Fruit fly (Drosophila melanogaster) whole organism, embryonic: ENCODE results near the gene prt.

Experiments used
- Bdp1 ChIP-seq: fragments of 200-800 bp; sonication (Bioruptor generic); optimal IDR thresholded peaks from 3 replicates; lab custom pipeline; 2016; ENCODE audit warnings: missing biosample characterization, missing genetic modification characterization
- BtbVII ChIP-seq: fragments of 200-800 bp; sonication (Bioruptor generic); optimal IDR thresholded peaks from 3 replicates; lab custom pipeline; 2017; ENCODE audit warnings: missing biosample characterization, mild to moderate bottlenecking, missing genetic modification characterization
- C15 ChIP-seq: fragments of 200-800 bp; sonication (Bioruptor generic); IDR thresholded peaks from 3 replicates; pipeline ENCODE4 v1.3.6; 2022; ENCODE audit warnings: missing biosample characterization, missing genetic modification characterization
- CG10366 ChIP-seq: fragments of 200-800 bp; sonication (Bioruptor generic); IDR thresholded peaks from 2 replicates; pipeline ENCODE4 v1.3.6; 2022; ENCODE audit warnings: missing biosample characterization, missing genetic modification characterization
- CG10543 ChIP-seq: fragments of 200-800 bp; sonication (Bioruptor generic); optimal IDR thresholded peaks from 3 replicates; lab custom pipeline; 2017; ENCODE audit warnings: missing biosample characterization, mild to moderate bottlenecking, missing genetic modification characterization, moderate library complexity
- CG11398 ChIP-seq: fragments of 200-800 bp; sonication (Bioruptor generic); optimal IDR thresholded peaks from 2 replicates; lab custom pipeline; 2016; ENCODE audit warnings: missing biosample characterization, missing genetic modification characterization
- CG12219 ChIP-seq: fragments of 200-800 bp; sonication (Bioruptor generic); optimal IDR thresholded peaks from 3 replicates; lab custom pipeline; 2018; ENCODE audit warnings: missing biosample characterization, mild to moderate bottlenecking, missing genetic modification characterization
- CG13287 ChIP-seq: fragments of 200-800 bp; sonication (Bioruptor generic); IDR thresholded peaks from 2 replicates; pipeline ENCODE4 v1.3.6; 2022; ENCODE audit warnings: missing biosample characterization, missing genetic modification characterization; ENCODE audit not compliant: partially characterized antibody
- CG15696 ChIP-seq: fragments of 200-800 bp; sonication (Bioruptor generic); optimal IDR thresholded peaks from 2 replicates; lab custom pipeline; 2019; ENCODE audit warnings: missing biosample characterization, mild to moderate bottlenecking, missing genetic modification characterization, moderate library complexity
- CG1647 ChIP-seq: fragments of 200-800 bp; sonication (Bioruptor generic); optimal IDR thresholded peaks from 3 replicates; lab custom pipeline; 2016; ENCODE audit warnings: missing biosample characterization, missing genetic modification characterization
- CG16863 ChIP-seq: fragments of 200-800 bp; sonication (Bioruptor generic); optimal IDR thresholded peaks from 3 replicates; lab custom pipeline; 2016; ENCODE audit warnings: missing biosample characterization, missing genetic modification characterization
- CG2199 ChIP-seq: fragments of 200-800 bp; sonication (Bioruptor generic); IDR thresholded peaks from 3 replicates; pipeline ENCODE4 v1.3.6; 2022; ENCODE audit warnings: missing biosample characterization, missing genetic modification characterization
- CG30431 ChIP-seq: fragments of 200-800 bp; sonication (Bioruptor generic); optimal IDR thresholded peaks from 2 replicates; lab custom pipeline; 2017; ENCODE audit warnings: missing biosample characterization, missing genetic modification characterization
- CG3281 ChIP-seq: fragments of 200-800 bp; sonication (Bioruptor generic); optimal IDR thresholded peaks from 3 replicates; lab custom pipeline; 2017; ENCODE audit warnings: missing biosample characterization, mild to moderate bottlenecking, missing genetic modification characterization
- CG3407 ChIP-seq: fragments of 200-800 bp; sonication (Bioruptor generic); optimal IDR thresholded peaks from 2 replicates; lab custom pipeline; 2018; ENCODE audit warnings: missing biosample characterization, mild to moderate bottlenecking, missing genetic modification characterization
- CG3847 ChIP-seq: fragments of 200-800 bp; sonication (Bioruptor generic); IDR thresholded peaks from 2 replicates; pipeline ENCODE4 v1.3.6; 2022; ENCODE audit warnings: missing biosample characterization, missing genetic modification characterization
- CG4854 ChIP-seq: fragments of 200-800 bp; sonication (Bioruptor generic); optimal IDR thresholded peaks from 2 replicates; lab custom pipeline; 2016; ENCODE audit warnings: missing biosample characterization, missing genetic modification characterization, inconsistent platforms
- CG7786 ChIP-seq: fragments of 200-800 bp; sonication (Bioruptor generic); optimal IDR thresholded peaks from 2 replicates; lab custom pipeline; 2016; ENCODE audit warnings: missing biosample characterization, missing genetic modification characterization
- CG8944 ChIP-seq: fragments of 200-800 bp; sonication (Bioruptor generic); optimal IDR thresholded peaks from 3 replicates; lab custom pipeline; 2016; ENCODE audit warnings: missing biosample characterization, missing genetic modification characterization
- CG9932 ChIP-seq: fragments of 200-800 bp; sonication (Bioruptor generic); IDR thresholded peaks from 2 replicates; pipeline ENCODE4 v1.3.6; 2022; ENCODE audit warnings: missing biosample characterization, missing genetic modification characterization
- CHES-1-like ChIP-seq: fragments of 200-800 bp; sonication (Bioruptor generic); optimal IDR thresholded peaks from 2 replicates; lab custom pipeline; 2016; ENCODE audit warnings: missing biosample characterization, missing genetic modification characterization
- Drgx ChIP-seq: fragments of 200-800 bp; sonication (Bioruptor generic); IDR thresholded peaks from 2 replicates; pipeline ENCODE4 v1.3.6; 2022; ENCODE audit warnings: missing biosample characterization, missing genetic modification characterization
- Elba2 ChIP-seq: fragments of 200-800 bp; sonication (Bioruptor generic); optimal IDR thresholded peaks from 3 replicates; lab custom pipeline; 2016; ENCODE audit warnings: missing biosample characterization, missing genetic modification characterization
- MBD-R2 ChIP-seq: fragments of 200-800 bp; sonication (Bioruptor generic); IDR thresholded peaks from 2 replicates; pipeline ENCODE4 v1.3.6; 2022; ENCODE audit warnings: missing biosample characterization, missing genetic modification characterization
- Max ChIP-seq: fragments of 200-800 bp; sonication (Bioruptor generic); optimal IDR thresholded peaks from 2 replicates; lab custom pipeline; 2016; ENCODE audit warnings: missing biosample characterization, mild to moderate bottlenecking, missing genetic modification characterization
- Neu2 ChIP-seq: fragments of 200-800 bp; sonication (Bioruptor generic); optimal IDR thresholded peaks from 3 replicates; lab custom pipeline; 2016; ENCODE audit warnings: missing biosample characterization, missing genetic modification characterization, borderline replicate concordance
- Nf-YC ChIP-seq: fragments of 200-800 bp; optimal IDR thresholded peaks from 3 replicates; lab custom pipeline; 2019; ENCODE audit warnings: missing biosample characterization, mild to moderate bottlenecking, missing genetic modification characterization, moderate library complexity
- Poxn ChIP-seq: fragments of 200-800 bp; sonication (Bioruptor generic); IDR thresholded peaks from 2 replicates; pipeline ENCODE4 v1.3.6; 2022; ENCODE audit warnings: missing biosample characterization, missing genetic modification characterization
- Scr ChIP-seq: fragments of 200-800 bp; sonication (Bioruptor generic); IDR thresholded peaks from 2 replicates; pipeline ENCODE4 v1.3.6; 2022; ENCODE audit warnings: missing biosample characterization, missing genetic modification characterization; ENCODE audit not compliant: partially characterized antibody
- Side ChIP-seq: fragments of 200-800 bp; sonication (Bioruptor generic); optimal IDR thresholded peaks from 2 replicates; lab custom pipeline; 2016; ENCODE audit warnings: missing biosample characterization, missing genetic modification characterization
- Sin3A ChIP-seq: fragments of >200 bp; optimal IDR thresholded peaks from 2 replicates; lab custom pipeline; 2018
- ap ChIP-seq: fragments of 200-800 bp; sonication (Bioruptor generic); IDR thresholded peaks from 2 replicates; pipeline ENCODE4 v1.3.6; 2022; ENCODE audit warnings: missing biosample characterization, missing genetic modification characterization
- ara ChIP-seq: fragments of 200-800 bp; sonication (Bioruptor generic); IDR thresholded peaks from 2 replicates; pipeline ENCODE4 v1.3.6; 2022; ENCODE audit warnings: missing biosample characterization, missing genetic modification characterization
- ato ChIP-seq: fragments of 200-800 bp; sonication (Bioruptor generic); IDR thresholded peaks from 2 replicates; pipeline ENCODE4 v1.3.6; 2022; ENCODE audit warnings: missing biosample characterization, missing genetic modification characterization; ENCODE audit not compliant: partially characterized antibody
- chif ChIP-seq, 2 experiments: fragments of 200-800 bp; sonication (Bioruptor generic); optimal IDR thresholded peaks; 3 replicates each; lab custom pipeline; 2016; ENCODE audit warnings: missing biosample characterization in 2 of 2, missing genetic modification characterization in 2 of 2
- crp ChIP-seq, 2 experiments: fragments of 200-800 bp; sonication (Bioruptor generic); optimal IDR thresholded peaks; 2 replicates in 1 of 2; 3 replicates in 1 of 2; lab custom pipeline; 2017; ENCODE audit warnings: missing biosample characterization in 2 of 2, missing genetic modification characterization in 2 of 2, mild to moderate bottlenecking in 1 of 2, moderate library complexity in 1 of 2
- fd102C ChIP-seq: fragments of 200-800 bp; sonication (Bioruptor generic); optimal IDR thresholded peaks from 2 replicates; lab custom pipeline; 2018; ENCODE audit warnings: missing biosample characterization, mild to moderate bottlenecking, missing genetic modification characterization, moderate library complexity
- fd64A ChIP-seq: fragments of 200-800 bp; sonication (Bioruptor generic); optimal IDR thresholded peaks from 3 replicates; lab custom pipeline; 2018; ENCODE audit warnings: missing biosample characterization, mild to moderate bottlenecking, missing genetic modification characterization
- fu2 ChIP-seq: fragments of 200-800 bp; sonication (Bioruptor generic); optimal IDR thresholded peaks from 2 replicates; lab custom pipeline; 2016; ENCODE audit warnings: missing biosample characterization, missing genetic modification characterization
- gcm2 ChIP-seq: fragments of 200-800 bp; sonication (Bioruptor generic); optimal IDR thresholded peaks from 2 replicates; lab custom pipeline; 2016; ENCODE audit warnings: missing biosample characterization, missing genetic modification characterization
- gro ChIP-seq: fragments of 200-800 bp; sonication (Bioruptor generic); optimal IDR thresholded peaks from 2 replicates; lab custom pipeline; 2016; ENCODE audit warnings: missing biosample characterization, missing genetic modification characterization
- her ChIP-seq: fragments of 200-800 bp; sonication (Bioruptor generic); optimal IDR thresholded peaks from 2 replicates; lab custom pipeline; 2016; ENCODE audit warnings: missing biosample characterization, missing genetic modification characterization
- lab ChIP-seq: fragments of 200-800 bp; sonication (Bioruptor generic); optimal IDR thresholded peaks from 3 replicates; lab custom pipeline; 2017; ENCODE audit warnings: missing biosample characterization, missing genetic modification characterization, mild to moderate bottlenecking, moderate library complexity, missing genetic modification reagents
- luna ChIP-seq: fragments of 200-800 bp; sonication (Bioruptor generic); optimal IDR thresholded peaks from 2 replicates; lab custom pipeline; 2016; ENCODE audit warnings: missing biosample characterization, missing genetic modification characterization
- pho ChIP-seq: fragments of 200-800 bp; sonication (Bioruptor generic); optimal IDR thresholded peaks from 2 replicates; lab custom pipeline; 2016; ENCODE audit warnings: missing biosample characterization, missing genetic modification characterization
- ranshi ChIP-seq: fragments of 200-800 bp; sonication (Bioruptor generic); IDR thresholded peaks from 2 replicates; pipeline ENCODE4 v1.3.6; 2022; ENCODE audit warnings: missing biosample characterization, missing genetic modification characterization
- sd ChIP-seq: fragments of 200-800 bp; sonication (Bioruptor generic); optimal IDR thresholded peaks from 3 replicates; lab custom pipeline; 2018; ENCODE audit warnings: missing biosample characterization, mild to moderate bottlenecking, missing genetic modification characterization, moderate library complexity
- trh ChIP-seq: fragments of 200-800 bp; sonication (Bioruptor generic); optimal IDR thresholded peaks from 2 replicates; lab custom pipeline; 2016; ENCODE audit warnings: missing biosample characterization, missing genetic modification characterization
- zfh2 ChIP-seq: fragments of 200-800 bp; sonication (Bioruptor generic); optimal IDR thresholded peaks from 2 replicates; lab custom pipeline; 2016; ENCODE audit warnings: missing biosample characterization, missing genetic modification characterization

Gene prt

DNA sequence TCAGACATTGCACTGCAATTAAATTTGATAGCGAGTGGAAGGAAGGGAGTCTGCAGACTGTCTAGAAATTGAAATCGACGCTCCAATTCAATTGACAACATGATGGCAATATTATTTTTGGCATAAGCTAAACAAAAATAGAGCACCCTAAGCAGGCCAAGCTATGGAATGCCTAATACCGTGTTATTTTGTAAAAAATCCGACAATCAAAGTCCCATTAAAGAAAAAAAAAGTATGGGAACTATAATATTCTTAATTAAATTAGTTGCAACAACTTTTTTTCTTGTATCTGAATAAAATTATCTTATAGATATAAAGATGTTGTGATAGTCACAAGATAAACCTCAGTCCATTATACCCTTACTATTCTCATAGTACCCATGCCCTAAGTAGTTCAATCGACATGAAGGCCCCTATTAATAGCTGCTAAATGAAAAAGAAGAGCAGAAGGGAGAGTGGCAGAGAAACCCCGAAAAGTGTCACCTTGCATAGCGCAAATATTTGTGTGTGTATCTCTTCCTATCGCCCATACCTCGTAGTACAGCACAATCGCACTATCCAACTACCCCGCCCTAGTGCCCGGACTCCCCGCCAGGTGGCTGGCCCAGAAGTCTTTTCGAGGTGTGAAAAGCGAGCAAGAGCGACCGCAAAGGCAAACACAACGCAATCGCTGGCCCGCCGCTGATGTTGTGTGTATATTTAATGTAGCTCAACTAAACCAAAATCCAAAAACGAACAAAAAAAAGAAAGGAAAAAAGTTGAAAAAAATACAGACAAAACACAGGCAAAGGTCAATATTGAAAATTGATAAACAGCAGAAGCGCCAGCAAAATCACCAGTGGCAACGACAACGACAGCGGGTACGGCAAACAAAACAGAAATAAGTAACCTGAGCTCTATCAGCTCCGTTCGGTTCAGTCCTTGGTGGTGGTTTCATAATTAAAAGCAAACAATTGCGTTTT lies 41.2 kb downstream of the prt start (continued):
- peak; percentile 72 for TF ChIP-seq Bdp1 (GFP tag; lab: Kevin White, UChicago)
- TF ChIP-seq pho (GFP tag; lab: Kevin White, UChicago): no peak
- TF ChIP-seq ato: no peak
- no peak for TF ChIP-seq Max (GFP tag; lab: Kevin White, UChicago)
- no peak; the same call in 1 of the 2 replicates for TF ChIP-seq CG10366 (GFP tag; lab: Robert Waterston, UW)
- no peak for TF ChIP-seq MBD-R2
- TF ChIP-seq CG10543: peak; percentile 82
- no peak for TF ChIP-seq Sin3A
- peak; percentile 87 for TF ChIP-seq CG11398 (GFP tag; lab: Kevin White, UChicago)
- TF ChIP-seq CG9932 (GFP tag; lab: Robert Waterston, UW): no peak
- no peak for TF ChIP-seq CG1647 (GFP tag; lab: Kevin White, UChicago)
- peak; percentile 33 for TF ChIP-seq gcm2 (GFP tag; lab: Kevin White, UChicago)
- TF ChIP-seq CG3281 (GFP tag; lab: Kevin White, UChicago): peak; percentile 36
- peak in 1 of 2 experiments; percentile 72 for TF ChIP-seq chif (GFP tag; optimal IDR thresholded peaks at IDR 0.05; lab: Kevin White, UChicago)
- TF ChIP-seq crp (GFP tag; optimal IDR thresholded peaks at IDR 0.05; lab: Kevin White, UChicago): no peak
- TF ChIP-seq luna (GFP tag; lab: Kevin White, UChicago): no peak
- TF ChIP-seq Poxn (GFP tag; lab: Robert Waterston, UW): no peak
- peak; percentile 37 for TF ChIP-seq CG7786 (GFP tag; lab: Kevin White, UChicago)
- TF ChIP-seq fu2 (GFP tag; lab: Kevin White, UChicago): no peak
- TF ChIP-seq CG30431: peak; percentile 77
- TF ChIP-seq fd64A: peak; percentile 72
- TF ChIP-seq CG15696: peak; percentile 97
- no peak for TF ChIP-seq C15
- TF ChIP-seq Scr (GFP tag; lab: Robert Waterston, UW): no peak
- no peak for TF ChIP-seq Neu2 (GFP tag; lab: Kevin White, UChicago)
- no peak for TF ChIP-seq Elba2 (GFP tag; lab: Kevin White, UChicago)
- peak; percentile 40; the same call in 1 of the 2 replicates for TF ChIP-seq ap (GFP tag; lab: Robert Waterston, UW)
- TF ChIP-seq CHES-1-like (GFP tag; lab: Kevin White, UChicago): peak; percentile 80
- peak; percentile 79 for TF ChIP-seq her (GFP tag; lab: Kevin White, UChicago)
- peak; percentile 77; the same call in 2 of the 3 replicates for TF ChIP-seq CG2199 (GFP tag; lab: Robert Waterston, UW)
- peak; percentile 85 for TF ChIP-seq CG3407 (GFP tag; lab: Kevin White, UChicago)
- peak; percentile 38 for TF ChIP-seq trh (GFP tag; lab: Kevin White, UChicago)
- TF ChIP-seq CG13287 (GFP tag; lab: Robert Waterston, UW): no peak
- TF ChIP-seq fd102C (GFP tag; lab: Kevin White, UChicago): peak; percentile 93
- no peak for TF ChIP-seq gro
- TF ChIP-seq sd (tag; lab: Kevin White, UChicago): peak; percentile 75
- TF ChIP-seq CG4854 (GFP tag; lab: Kevin White, UChicago): no peak
- TF ChIP-seq Nf-YC (tag; lab: Kevin White, UChicago): peak; percentile 15
- peak; percentile 78 for TF ChIP-seq Side (GFP tag; lab: Kevin White, UChicago)
- TF ChIP-seq ara (GFP tag; lab: Robert Waterston, UW): peak; percentile 54; the same call in 1 of the 2 replicates
- TF ChIP-seq CG8944 (GFP tag; lab: Kevin White, UChicago): peak; percentile 46
- peak; percentile 62 for TF ChIP-seq CG16863 (GFP tag; lab: Kevin White, UChicago)
- TF ChIP-seq CG3847 (GFP tag; lab: Robert Waterston, UW): 0 out of 2 replicates have a peak, but pooled peaks have one; percentile 4
- TF ChIP-seq lab (GFP tag; lab: Kevin White, UChicago): peak; percentile 80
- peak; percentile 50 for TF ChIP-seq BtbVII (GFP tag; lab: Kevin White, UChicago)
- peak; percentile 52 for TF ChIP-seq CG12219 (GFP tag; lab: Kevin White, UChicago)
- TF ChIP-seq zfh2 (GFP tag; lab: Kevin White, UChicago): no peak
- TF ChIP-seq Drgx (GFP tag; lab: Robert Waterston, UW): peak; percentile 5; the same call in 1 of the 2 replicates
- no peak; the same call in 1 of the 2 replicates for TF ChIP-seq ranshi
